Worm (Caenorhabditis elegans) whole organism, young adult: ENCODE measurements around the gene rpl-22.

Experiments
- F57A8.1 ChIP-seq: fragments of 200-800 bp; sonication (Bioruptor generic); optimal IDR thresholded peaks from 2 replicates; lab custom pipeline; 2018; ENCODE audit warnings: mild to moderate bottlenecking, missing genetic modification characterization, moderate library complexity, missing compliant biosample characterization
- T07F8.4 ChIP-seq: sonication (generic microtip); optimal IDR thresholded peaks from 2 replicates; lab custom pipeline; 2016; ENCODE audit warnings: mild to moderate bottlenecking, missing genetic modification characterization, moderate library complexity, missing compliant biosample characterization
- Y53F4B.3 ChIP-seq: fragments of 200-800 bp; sonication (Bioruptor generic); IDR thresholded peaks from 2 replicates; pipeline ENCODE4 v1.3.6; 2022; ENCODE audit warnings: missing genetic modification reagents, missing genetic modification characterization, missing compliant biosample characterization
- aptf-2 ChIP-seq: fragments of 200-800 bp; sonication (Bioruptor generic); conservative IDR thresholded peaks from 2 replicates; pipeline ENCODE4 v1.3.6; 2022; ENCODE audit warnings: missing genetic modification reagents, missing genetic modification characterization, missing compliant biosample characterization
- bed-2 ChIP-seq: fragments of 200-800 bp; sonication (Bioruptor generic); IDR thresholded peaks from 2 replicates; pipeline ENCODE4 v1.3.6; 2022; ENCODE audit warnings: missing genetic modification reagents, missing genetic modification characterization, missing compliant biosample characterization
- ceh-58 ChIP-seq: fragments of 200-800 bp; sonication (Bioruptor generic); IDR thresholded peaks from 2 replicates; pipeline ENCODE4 v1.3.6; 2022; ENCODE audit warnings: missing genetic modification characterization, missing compliant biosample characterization
- ceh-91 ChIP-seq: fragments of 200-800 bp; sonication (Bioruptor generic); IDR thresholded peaks from 2 replicates; pipeline ENCODE4 v1.3.6; 2022; ENCODE audit warnings: missing genetic modification reagents, missing genetic modification characterization, missing compliant biosample characterization
- hmg-20 ChIP-seq: fragments of 200-800 bp; sonication (Bioruptor generic); IDR thresholded peaks from 2 replicates; pipeline ENCODE4 v1.3.6; 2022; ENCODE audit warnings: missing genetic modification reagents, missing genetic modification characterization, missing compliant biosample characterization
- lsl-1 ChIP-seq: fragments of 200-800 bp; sonication (Bioruptor generic); optimal IDR thresholded peaks from 2 replicates; lab custom pipeline; 2018; ENCODE audit warnings: mild to moderate bottlenecking, missing genetic modification characterization, moderate library complexity, missing compliant biosample characterization
- tlf-1 ChIP-seq: fragments of 200-800 bp; sonication (Bioruptor generic); optimal IDR thresholded peaks from 2 replicates; lab custom pipeline; 2018; ENCODE audit warnings: mild to moderate bottlenecking, missing genetic modification characterization, missing compliant biosample characterization

DNA sequence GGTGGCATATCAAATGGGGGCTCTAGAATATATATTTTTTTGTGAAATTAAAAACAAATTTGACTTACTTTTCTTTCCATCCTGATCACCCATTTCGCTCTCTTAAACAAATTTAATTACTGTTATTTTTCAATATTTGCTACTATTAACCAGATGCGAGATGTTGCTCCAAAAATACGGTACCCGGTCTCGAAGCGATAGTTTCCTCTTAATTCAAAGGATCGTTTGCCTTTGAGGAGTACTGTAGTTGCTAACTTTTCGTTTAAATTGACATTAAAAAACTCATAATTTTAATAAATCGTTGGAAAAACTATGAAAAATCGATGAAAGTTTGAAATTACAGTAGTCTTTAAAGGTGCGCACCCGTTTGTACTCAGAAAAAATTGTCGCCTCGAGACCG lies 27.9 kb downstream of the rpl-22 start, which contains the start of gene C04G6.4:
- TF ChIP-seq hmg-20 (GFP tag; lab: Robert Waterston, UW): no peak
- no peak for TF ChIP-seq bed-2 (GFP tag; lab: Robert Waterston, UW)
- TF ChIP-seq Y53F4B.3 (GFP tag; lab: Robert Waterston, UW): no peak
- no peak for TF ChIP-seq ceh-58 (GFP tag; lab: Robert Waterston, UW)
- TF ChIP-seq ceh-91 (GFP tag; lab: Robert Waterston, UW): no peak
- TF ChIP-seq lsl-1 (GFP tag; lab: Kevin White, UChicago): no peak
- no peak for TF ChIP-seq aptf-2 (GFP tag; lab: Robert Waterston, UW)
- no peak for TF ChIP-seq F57A8.1 (GFP tag; lab: Kevin White, UChicago)
- no peak for TF ChIP-seq T07F8.4 (tag; lab: Kevin White, UChicago)
- TF ChIP-seq tlf-1: no peak
